Worm (Caenorhabditis elegans) whole organism, dauer: ENCODE measurements around the gene C17B7.10.

Experiments
- unc-62 ChIP-seq: sonication (generic microtip); optimal IDR thresholded peaks from 2 replicates; lab custom pipeline; 2017; ENCODE audit warnings: missing biosample characterization, missing genetic modification reagents, missing genetic modification characterization

Gene C17B7.10

ce11 chrV:3342504-3342903 is 698 bp upstream of the C17B7.10 start, which contains the start of gene C17B7.3:
Gene C17B7.3 (plus strand): TSS chrV:3342804.
- TF ChIP-seq unc-62 (GFP tag; lab: Kevin White, UChicago) = no peak

- TF ChIP-seq unc-62 (GFP tag; lab: Kevin White, UChicago) = no peak
Measured at ce11 chrV:3339009-3339408, 2.8 kb downstream of the C17B7.10 start, which contains the start of gene C17B7.4. Gene C17B7.4 (plus strand): TSS chrV:3339309.

ce11 chrV:3333334-3333733 is 8.5 kb downstream of the C17B7.10 start, which contains the start of gene C17B7.5:
Gene C17B7.5 (plus strand): TSS chrV:3333634.
- TF ChIP-seq unc-62 (GFP tag; lab: Kevin White, UChicago) = no peak

- no peak for TF ChIP-seq unc-62 (GFP tag; lab: Kevin White, UChicago)
Measured at ce11 chrV:3332023-3332422, 9.8 kb downstream of the C17B7.10 start, which contains the start of gene C17B7.9. Gene C17B7.9 (minus strand): TSS chrV:3332123.

- no peak for TF ChIP-seq unc-62 (GFP tag; lab: Kevin White, UChicago)
Measured at ce11 chrV:3324178-3324577, 17.6 kb downstream of the C17B7.10 start, which contains the start of gene C17B7.8. Gene C17B7.8 (minus strand): TSS chrV:3324278.

ce11 chrV:3320432-3320831 is 21.4 kb downstream of the C17B7.10 start, which contains the start of gene C17B7.14:
Gene C17B7.14 (minus strand): TSS chrV:3320532.
- TF ChIP-seq unc-62 (GFP tag; lab: Kevin White, UChicago) = no peak

ce11 chrV:3320005-3320404 is 21.8 kb downstream of the C17B7.10 start, which contains the start of gene F35F10.14:
Gene F35F10.14 (minus strand): TSS chrV:3320105.
- TF ChIP-seq unc-62 (GFP tag; lab: Kevin White, UChicago) = no peak

- no peak for TF ChIP-seq unc-62 (GFP tag; lab: Kevin White, UChicago)
Measured at ce11 chrV:3318975-3319374, 22.8 kb downstream of the C17B7.10 start, which contains the start of gene F35F10.13. Gene F35F10.13 (minus strand): TSS chrV:3319075.

ce11 chrV:3316108-3316507 is 25.7 kb downstream of the C17B7.10 start, which contains the start of gene F35F10.1:
Gene F35F10.1 (plus strand): TSS chrV:3316307.
- TF ChIP-seq unc-62 (GFP tag; lab: Kevin White, UChicago) = no peak

- TF ChIP-seq unc-62 (GFP tag; lab: Kevin White, UChicago) = no peak
Measured at ce11 chrV:3315308-3315707, 26.5 kb downstream of the C17B7.10 start, which contains the start of gene arrd-19. Gene arrd-19 (minus strand): TSS chrV:3315516.

- no peak for TF ChIP-seq unc-62 (GFP tag; lab: Kevin White, UChicago)
Measured at ce11 chrV:3312067-3312666, 29.6 kb downstream of the C17B7.10 start, which contains the start of gene arrd-18. Gene arrd-18 (minus strand): TSS chrV:3312117.

ce11 chrV:3308169-3308568 is 33.6 kb downstream of the C17B7.10 start, which contains the start of gene srbc-3:
Gene srbc-3 (plus strand): TSS chrV:3308469.
- TF ChIP-seq unc-62 (GFP tag; lab: Kevin White, UChicago) = no peak

ce11 chrV:3301898-3302297 is 39.9 kb downstream of the C17B7.10 start, which contains the start of gene srbc-1:
Gene srbc-1 (minus strand): TSS chrV:3301998.
- TF ChIP-seq unc-62 (GFP tag; lab: Kevin White, UChicago) = no peak

ce11 chrV:3299437-3299836 is 42.4 kb downstream of the C17B7.10 start:
- no peak for TF ChIP-seq unc-62 (GFP tag; lab: Kevin White, UChicago)

ce11 chrV:3297764-3298163 is 44.0 kb downstream of the C17B7.10 start, which contains the start of gene srx-122:
Gene srx-122 (minus strand): TSS chrV:3297864.
- TF ChIP-seq unc-62 (GFP tag; lab: Kevin White, UChicago) = no peak

ce11 chrV:3295368-3295767 is 46.4 kb downstream of the C17B7.10 start:
- TF ChIP-seq unc-62 (GFP tag; lab: Kevin White, UChicago) = no peak
